Fruit fly (Drosophila melanogaster): ENCODE measurements around the gene Ttc1.
A peak's percentile ranks its signal among the peaks of the same experiment; 100 is the strongest.

The Ttc1 gene

dm6 chr3R:16432665-16433065, 10.1 kb downstream of the Ttc1 start, which contains the start of gene Fntb (continued):
- TF ChIP-seq odd (GFP tag; optimal IDR thresholded peaks at IDR 0.05) (no peak), CG1233 (GFP tag; optimal IDR thresholded peaks at IDR 0.05) (peak; percentile 70), CG11695 (GFP tag; IDR thresholded peaks at IDR 0.05) (peak; percentile 60; the same call in 2 of the 3 replicates), NK7.1 (GFP tag; optimal IDR thresholded peaks at IDR 0.05) (peak; percentile 26), Bteb2 (GFP tag; optimal IDR thresholded peaks at IDR 0.05) (peak; percentile 48), CG4820 (GFP tag; optimal IDR thresholded peaks at IDR 0.05) (peak; percentile 64), CG8388 (GFP tag; optimal IDR thresholded peaks at IDR 0.05) (peak; percentile 58), fd96Cb (tag; optimal IDR thresholded peaks at IDR 0.05) (peak; percentile 70), chinmo (GFP tag; IDR thresholded peaks at IDR 0.05; ENCODE audit: partially characterized antibody) (no peak), Optix (GFP tag; IDR thresholded peaks at IDR 0.05) (no peak), D19B (GFP tag; optimal IDR thresholded peaks at IDR 0.05) (peak; percentile 58), CG6654 (GFP tag; optimal IDR thresholded peaks at IDR 0.05) (no peak), Stat92E (GFP tag; optimal IDR thresholded peaks at IDR 0.05) (no peak), Ets65A (GFP tag) (peak; percentile 95), CHES-1-like (GFP tag; optimal IDR thresholded peaks at IDR 0.05) (no peak), dpn (GFP tag; optimal IDR thresholded peaks at IDR 0.05) (peak in 1 of 2 experiments; percentile 66), CG12071 (GFP tag; optimal IDR thresholded peaks at IDR 0.05) (no peak), cg (GFP tag; optimal IDR thresholded peaks at IDR 0.05) (no peak), CG14965 (GFP tag; optimal IDR thresholded peaks at IDR 0.05; ENCODE audit: borderline replicate concordance) (no peak), ind (GFP tag; optimal IDR thresholded peaks at IDR 0.05) (peak; percentile 72), CG18619 (GFP tag; optimal IDR thresholded peaks at IDR 0.05) (peak; percentile 15), Deaf1 (tag; optimal IDR thresholded peaks at IDR 0.05) (no peak), CG34376 (GFP tag; optimal IDR thresholded peaks at IDR 0.05) (peak; percentile 44), CG9932 (GFP tag; IDR thresholded peaks at IDR 0.05) (peak; percentile 71), CG7987 (GFP tag; optimal IDR thresholded peaks at IDR 0.05) (no peak), nom (GFP tag; optimal IDR thresholded peaks at IDR 0.05) (peak; percentile 34), CG1832 (GFP tag; optimal IDR thresholded peaks at IDR 0.05) (no peak), sima (GFP tag; optimal IDR thresholded peaks at IDR 0.05) (no peak), stc (GFP tag; IDR thresholded peaks at IDR 0.05) (no peak), CG17912 (GFP tag; optimal IDR thresholded peaks at IDR 0.05) (no peak), Rfx (GFP tag; IDR thresholded peaks at IDR 0.05) (peak; percentile 69), Tbp (GFP tag; optimal IDR thresholded peaks at IDR 0.05) (no peak), Bdp1 (GFP tag; optimal IDR thresholded peaks at IDR 0.05) (no peak), CG11398 (GFP tag; optimal IDR thresholded peaks at IDR 0.05) (no peak), C15 (GFP tag; IDR thresholded peaks at IDR 0.05) (no peak), cwo (GFP tag; optimal IDR thresholded peaks at IDR 0.05) (peak; percentile 31), Dip3 (GFP tag; optimal IDR thresholded peaks at IDR 0.05) (no peak), Lpt (GFP tag; optimal IDR thresholded peaks at IDR 0.05) (no peak), tup (GFP tag; optimal IDR thresholded peaks at IDR 0.05) (peak; percentile 15), E2f1 (GFP tag; IDR thresholded peaks at IDR 0.05) (peak; percentile 23; the same call in 1 of the 2 replicates), CG31441 (GFP tag; IDR thresholded peaks at IDR 0.05) (peak; percentile 86), dmrt11E (tag; optimal IDR thresholded peaks at IDR 0.05) (peak; percentile 61), CG15696 (tag; optimal IDR thresholded peaks at IDR 0.05) (peak; percentile 54), Hmx (GFP tag; optimal IDR thresholded peaks at IDR 0.05) (peak; percentile 19), gem (tag; optimal IDR thresholded peaks at IDR 0.05) (peak; percentile 86), unpg (GFP tag; optimal IDR thresholded peaks at IDR 0.05) (peak; percentile 83), CG8290 (GFP tag; optimal IDR thresholded peaks at IDR 0.05) (peak; percentile 52), CG8290 (tag; optimal IDR thresholded peaks at IDR 0.05) (no peak), grau (tag; optimal IDR thresholded peaks at IDR 0.05) (peak; percentile 79), CG18599 (GFP tag; optimal IDR thresholded peaks at IDR 0.05) (no peak), Opbp (GFP tag; IDR thresholded peaks at IDR 0.05; ENCODE audit: partially characterized antibody) (no peak)

All from whole organism, embryonic.